Fruit fly (Drosophila melanogaster) whole organism, embryonic: ENCODE data around the gene Nos.

Experiments used
- Abd-B ChIP-seq: fragments of 200-800 bp; sonication (Bioruptor generic); optimal IDR thresholded peaks from 2 replicates; lab custom pipeline; 2018; ENCODE audit warnings: missing biosample characterization, mild to moderate bottlenecking, missing genetic modification characterization, moderate library complexity
- BEAF-32 ChIP-seq: fragments of 200-800 bp; sonication (Bioruptor generic); optimal IDR thresholded peaks from 3 replicates; lab custom pipeline; 2017; ENCODE audit warnings: missing biosample characterization, missing genetic modification characterization, mild to moderate bottlenecking, moderate library complexity, missing genetic modification reagents
- CG11398 ChIP-seq: fragments of 200-800 bp; sonication (Bioruptor generic); optimal IDR thresholded peaks from 2 replicates; lab custom pipeline; 2016; ENCODE audit warnings: missing biosample characterization, missing genetic modification characterization
- CG13624 ChIP-seq: fragments of 200-800 bp; sonication (Bioruptor generic); optimal IDR thresholded peaks from 2 replicates; lab custom pipeline; 2016; ENCODE audit warnings: missing biosample characterization, missing genetic modification characterization
- CG30403 ChIP-seq: fragments of 200-800 bp; sonication (Bioruptor generic); optimal IDR thresholded peaks from 3 replicates; lab custom pipeline; 2016; ENCODE audit warnings: missing biosample characterization, missing genetic modification characterization
- CG42726 ChIP-seq: fragments of 200-800 bp; sonication (Bioruptor generic); IDR thresholded peaks from 2 replicates; pipeline ENCODE4 v1.3.6; 2022; ENCODE audit warnings: missing biosample characterization, missing genetic modification characterization; ENCODE audit not compliant: partially characterized antibody
- CG4424 ChIP-seq: fragments of 200-800 bp; sonication (Bioruptor generic); optimal IDR thresholded peaks from 3 replicates; lab custom pipeline; 2016; ENCODE audit warnings: missing biosample characterization, missing genetic modification characterization
- CG4617 ChIP-seq: fragments of 200-800 bp; sonication (Bioruptor generic); optimal IDR thresholded peaks from 3 replicates; lab custom pipeline; 2016; ENCODE audit warnings: missing biosample characterization, missing genetic modification characterization, borderline replicate concordance
- CG6689 ChIP-seq: fragments of 200-800 bp; sonication (Bioruptor generic); IDR thresholded peaks from 2 replicates; pipeline ENCODE4 v1.3.6; 2022; ENCODE audit warnings: missing biosample characterization, missing genetic modification characterization
- CG6765 ChIP-seq: fragments of 200-800 bp; sonication (Bioruptor generic); optimal IDR thresholded peaks from 3 replicates; lab custom pipeline; 2017; ENCODE audit warnings: missing biosample characterization, mild to moderate bottlenecking, missing genetic modification characterization
- CG6854 ChIP-seq: fragments of 200-800 bp; sonication (Bioruptor generic); optimal IDR thresholded peaks from 3 replicates; lab custom pipeline; 2017; ENCODE audit warnings: missing biosample characterization, mild to moderate bottlenecking, missing genetic modification characterization
- CG8359 ChIP-seq: fragments of 200-800 bp; sonication (Bioruptor generic); optimal IDR thresholded peaks from 2 replicates; lab custom pipeline; 2017; ENCODE audit warnings: missing biosample characterization, mild to moderate bottlenecking, missing genetic modification characterization, borderline replicate concordance
- CG8924 ChIP-seq: fragments of 200-800 bp; optimal IDR thresholded peaks from 3 replicates; lab custom pipeline; 2019; ENCODE audit warnings: missing biosample characterization, mild to moderate bottlenecking, missing genetic modification characterization, moderate library complexity
- CG8944 ChIP-seq: fragments of 200-800 bp; sonication (Bioruptor generic); optimal IDR thresholded peaks from 3 replicates; lab custom pipeline; 2016; ENCODE audit warnings: missing biosample characterization, missing genetic modification characterization
- Dbx ChIP-seq: fragments of 200-800 bp; sonication (Bioruptor generic); IDR thresholded peaks from 3 replicates; pipeline ENCODE4 v1.3.6; 2022; ENCODE audit warnings: missing biosample characterization, missing genetic modification characterization
- Dll ChIP-seq: fragments of 200-800 bp; sonication (Bioruptor generic); IDR thresholded peaks from 4 replicates; pipeline ENCODE4 v1.3.6; 2022; ENCODE audit warnings: missing biosample characterization, missing genetic modification characterization; ENCODE audit not compliant: partially characterized antibody
- Dp ChIP-seq: fragments of 200-800 bp; sonication (Bioruptor generic); optimal IDR thresholded peaks from 2 replicates; lab custom pipeline; 2018; ENCODE audit warnings: missing biosample characterization, mild to moderate bottlenecking, missing genetic modification characterization, moderate library complexity
- Dref ChIP-seq: fragments of 200-800 bp; sonication (Bioruptor generic); IDR thresholded peaks from 2 replicates; pipeline ENCODE4 v1.3.6; 2022; ENCODE audit warnings: missing biosample characterization, missing genetic modification characterization
- Ets97D ChIP-seq: fragments of 200-800 bp; sonication (Bioruptor generic); optimal IDR thresholded peaks from 3 replicates; lab custom pipeline; 2016; ENCODE audit warnings: missing biosample characterization, missing genetic modification characterization
- Gsc ChIP-seq: fragments of 200-800 bp; sonication (Bioruptor generic); IDR thresholded peaks from 2 replicates; pipeline ENCODE4 v1.3.6; 2022; ENCODE audit warnings: missing biosample characterization, missing genetic modification characterization
- HLH54F ChIP-seq: fragments of 200-800 bp; sonication (Bioruptor generic); optimal IDR thresholded peaks from 3 replicates; lab custom pipeline; 2016; ENCODE audit warnings: missing biosample characterization, missing genetic modification characterization
- Nf-YC ChIP-seq: fragments of 200-800 bp; optimal IDR thresholded peaks from 3 replicates; lab custom pipeline; 2019; ENCODE audit warnings: missing biosample characterization, mild to moderate bottlenecking, missing genetic modification characterization, moderate library complexity
- Opbp ChIP-seq: fragments of 200-800 bp; sonication (Bioruptor generic); IDR thresholded peaks from 3 replicates; pipeline ENCODE4 v1.3.6; 2022; ENCODE audit warnings: missing biosample characterization, missing genetic modification characterization; ENCODE audit not compliant: partially characterized antibody
- Rfx ChIP-seq: fragments of 200-800 bp; sonication (Bioruptor generic); IDR thresholded peaks from 2 replicates; pipeline ENCODE4 v1.3.6; 2022; ENCODE audit warnings: missing biosample characterization, missing genetic modification characterization
- Xrp1 ChIP-seq: fragments of 200-800 bp; sonication (Bioruptor generic); IDR thresholded peaks from 2 replicates; pipeline ENCODE4 v1.3.6; 2022; ENCODE audit warnings: missing biosample characterization, missing genetic modification characterization
- amos ChIP-seq: fragments of 200-800 bp; sonication (Bioruptor generic); IDR thresholded peaks from 2 replicates; pipeline ENCODE4 v1.3.6; 2022; ENCODE audit warnings: missing biosample characterization, missing genetic modification characterization; ENCODE audit not compliant: partially characterized antibody
- ato ChIP-seq: fragments of 200-800 bp; sonication (Bioruptor generic); IDR thresholded peaks from 2 replicates; pipeline ENCODE4 v1.3.6; 2022; ENCODE audit warnings: missing biosample characterization, missing genetic modification characterization; ENCODE audit not compliant: partially characterized antibody
- br ChIP-seq: fragments of >200 bp; optimal IDR thresholded peaks from 2 replicates; lab custom pipeline; 2017
- ci ChIP-seq: fragments of 200-800 bp; sonication (Bioruptor generic); IDR thresholded peaks from 3 replicates; pipeline ENCODE4 v1.3.6; 2022; ENCODE audit warnings: missing biosample characterization, missing genetic modification characterization
- crp ChIP-seq, 2 experiments: fragments of 200-800 bp; sonication (Bioruptor generic); optimal IDR thresholded peaks; 2 replicates in 1 of 2; 3 replicates in 1 of 2; lab custom pipeline; 2017; ENCODE audit warnings: missing biosample characterization in 2 of 2, missing genetic modification characterization in 2 of 2, mild to moderate bottlenecking in 1 of 2, moderate library complexity in 1 of 2
- cwo ChIP-seq: fragments of 200-800 bp; sonication (Bioruptor generic); optimal IDR thresholded peaks from 3 replicates; lab custom pipeline; 2017; ENCODE audit warnings: missing biosample characterization, missing genetic modification characterization, mild to moderate bottlenecking, moderate library complexity, missing genetic modification reagents
- dm ChIP-seq: fragments of 200-800 bp; sonication (Bioruptor generic); optimal IDR thresholded peaks from 3 replicates; lab custom pipeline; 2016; ENCODE audit warnings: missing biosample characterization, missing genetic modification characterization
- gfzf ChIP-seq: fragments of 200-800 bp; sonication (Bioruptor generic); optimal IDR thresholded peaks from 2 replicates; lab custom pipeline; 2016; ENCODE audit warnings: missing biosample characterization, mild to moderate bottlenecking, missing genetic modification characterization, moderate library complexity
- hbn ChIP-seq: fragments of 200-800 bp; sonication (Bioruptor generic); IDR thresholded peaks from 2 replicates; pipeline ENCODE4 v1.3.6; 2022; ENCODE audit warnings: missing biosample characterization, missing genetic modification characterization; ENCODE audit not compliant: partially characterized antibody
- jumu ChIP-seq: fragments of 200-800 bp; sonication (Bioruptor generic); optimal IDR thresholded peaks from 3 replicates; lab custom pipeline; 2016; ENCODE audit warnings: missing biosample characterization, missing genetic modification characterization
- knrl ChIP-seq: fragments of 200-800 bp; sonication (Bioruptor generic); IDR thresholded peaks from 3 replicates; pipeline ENCODE4 v1.3.6; 2022; ENCODE audit warnings: missing biosample characterization, missing genetic modification characterization; ENCODE audit not compliant: partially characterized antibody
- maf-S ChIP-seq: fragments of 200-800 bp; sonication (Bioruptor generic); optimal IDR thresholded peaks from 2 replicates; lab custom pipeline; 2016; ENCODE audit warnings: missing biosample characterization, missing genetic modification characterization
- nmo ChIP-seq: fragments of 200-800 bp; sonication (Bioruptor generic); optimal IDR thresholded peaks from 2 replicates; lab custom pipeline; 2018; ENCODE audit warnings: missing biosample characterization, mild to moderate bottlenecking, missing genetic modification characterization, moderate library complexity
- phol ChIP-seq: fragments of 200-800 bp; sonication (Bioruptor generic); optimal IDR thresholded peaks from 3 replicates; lab custom pipeline; 2018; ENCODE audit warnings: missing biosample characterization, mild to moderate bottlenecking, missing genetic modification characterization, moderate library complexity
- pzg ChIP-seq: fragments of 200-800 bp; sonication (Bioruptor generic); optimal IDR thresholded peaks from 3 replicates; lab custom pipeline; 2018; ENCODE audit warnings: missing biosample characterization, mild to moderate bottlenecking, missing genetic modification characterization, moderate library complexity
- rib ChIP-seq: fragments of 200-800 bp; sonication (Bioruptor generic); IDR thresholded peaks from 2 replicates; pipeline ENCODE4 v1.3.6; 2022; ENCODE audit warnings: missing biosample characterization, missing genetic modification characterization
- seq ChIP-seq: fragments of 200-800 bp; sonication (Bioruptor generic); IDR thresholded peaks from 2 replicates; pipeline ENCODE4 v1.3.6; 2022; ENCODE audit warnings: missing biosample characterization, missing genetic modification characterization
- so ChIP-seq: fragments of 200-800 bp; sonication (Bioruptor generic); IDR thresholded peaks from 3 replicates; pipeline ENCODE4 v1.3.6; 2022; ENCODE audit warnings: missing biosample characterization, missing genetic modification characterization
- sob ChIP-seq: fragments of 200-800 bp; sonication (Bioruptor generic); IDR thresholded peaks from 2 replicates; pipeline ENCODE4 v1.3.6; 2022; ENCODE audit warnings: missing biosample characterization, missing genetic modification characterization
- stc ChIP-seq: fragments of 200-800 bp; sonication (Bioruptor generic); IDR thresholded peaks from 2 replicates; pipeline ENCODE4 v1.3.6; 2022; ENCODE audit warnings: missing biosample characterization, missing genetic modification characterization
- tup ChIP-seq: fragments of 200-800 bp; sonication (Bioruptor generic); optimal IDR thresholded peaks from 2 replicates; lab custom pipeline; 2016; ENCODE audit warnings: missing biosample characterization, mild to moderate bottlenecking, missing genetic modification characterization, moderate library complexity
- vnd ChIP-seq: fragments of 200-800 bp; sonication (Bioruptor generic); IDR thresholded peaks from 3 replicates; pipeline ENCODE4 v1.3.6; 2022; ENCODE audit warnings: missing biosample characterization, missing genetic modification characterization; ENCODE audit not compliant: partially characterized antibody
- vvl ChIP-seq: fragments of 200-800 bp; sonication (Bioruptor generic); IDR thresholded peaks from 2 replicates; pipeline ENCODE4 v1.3.6; 2022; ENCODE audit warnings: missing biosample characterization, missing genetic modification characterization
- zen2 ChIP-seq: fragments of 200-800 bp; sonication (Bioruptor generic); IDR thresholded peaks from 3 replicates; pipeline ENCODE4 v1.3.6; 2022; ENCODE audit warnings: missing biosample characterization, missing genetic modification characterization; ENCODE audit not compliant: partially characterized antibody

Nos gene

dm6 chr2L:10767597-10768188 lies 69.6 kb downstream of the Nos start, which contains the start of gene Ubc2 (continued):
- TF ChIP-seq Dbx (GFP tag; lab: Robert Waterston, UW): 0 out of 3 replicates have a peak, but pooled peaks have one; percentile 22
- TF ChIP-seq Dref (GFP tag; lab: Robert Waterston, UW): peak; percentile 94
- TF ChIP-seq phol (tag; lab: Kevin White, UChicago): peak; percentile 34
- 0 out of 3 replicates have a peak, but pooled peaks have one; percentile 31 for TF ChIP-seq ci (GFP tag; lab: Robert Waterston, UW)
- TF ChIP-seq sob (GFP tag; lab: Robert Waterston, UW): peak; percentile 18; the same call in 1 of the 2 replicates
- peak; percentile 84 for TF ChIP-seq BEAF-32 (GFP tag; lab: Kevin White, UChicago)
- TF ChIP-seq Rfx (GFP tag; lab: Robert Waterston, UW): peak; percentile 60
- peak; percentile 13 for TF ChIP-seq CG8944 (GFP tag; lab: Kevin White, UChicago)
- TF ChIP-seq dm: peak; percentile 47
- peak; percentile 11 for TF ChIP-seq maf-S (GFP tag; lab: Kevin White, UChicago)
- TF ChIP-seq zen2 (GFP tag; lab: Robert Waterston, UW): peak; percentile 65
- no peak for TF ChIP-seq CG8359
- TF ChIP-seq CG13624 (GFP tag; lab: Kevin White, UChicago): peak; percentile 47
- peak; percentile 79 for TF ChIP-seq Dll (GFP tag; lab: Robert Waterston, UW)
- TF ChIP-seq jumu (GFP tag; lab: Kevin White, UChicago): peak; percentile 16
- TF ChIP-seq so (GFP tag; lab: Robert Waterston, UW): 0 out of 3 replicates have a peak, but pooled peaks have one; percentile 32
- peak; percentile 70 for TF ChIP-seq vnd (GFP tag; lab: Robert Waterston, UW)
- peak; percentile 61 for TF ChIP-seq vvl (GFP tag; lab: Robert Waterston, UW)
- TF ChIP-seq CG8924 (tag; lab: Kevin White, UChicago): no peak
- peak; percentile 3 for TF ChIP-seq Nf-YC
- TF ChIP-seq Dp (GFP tag; lab: Kevin White, UChicago): peak; percentile 69
- 0 out of 2 replicates have a peak, but pooled peaks have one; percentile 18 for TF ChIP-seq rib
- peak; percentile 52 for TF ChIP-seq nmo (GFP tag; lab: Kevin White, UChicago)
- TF ChIP-seq CG6689: no peak
- TF ChIP-seq tup (GFP tag; lab: Kevin White, UChicago): no peak
- no peak for TF ChIP-seq br (lab: Kevin White, UChicago)
- TF ChIP-seq Gsc (GFP tag; lab: Robert Waterston, UW): no peak
- TF ChIP-seq CG30403 (GFP tag; lab: Kevin White, UChicago): peak; percentile 37
- TF ChIP-seq pzg: peak; percentile 86
- peak; percentile 77 for TF ChIP-seq ato (GFP tag; lab: Robert Waterston, UW)
- TF ChIP-seq CG6765 (GFP tag; lab: Kevin White, UChicago): no peak
- peak; percentile 88 for TF ChIP-seq CG42726 (GFP tag; lab: Robert Waterston, UW)
- TF ChIP-seq Opbp: peak; percentile 90
- TF ChIP-seq CG6854 (GFP tag; lab: Kevin White, UChicago): no peak
- 0 out of 2 replicates have a peak, but pooled peaks have one; percentile 7 for TF ChIP-seq seq (GFP tag; lab: Robert Waterston, UW)
- TF ChIP-seq knrl: peak; percentile 83
- no peak for TF ChIP-seq Xrp1 (GFP tag; lab: Robert Waterston, UW)
- no peak for TF ChIP-seq CG4424 (GFP tag; lab: Kevin White, UChicago)
- peak; percentile 94 for TF ChIP-seq Ets97D
- peak; percentile 69 for TF ChIP-seq hbn (GFP tag; lab: Robert Waterston, UW)
- TF ChIP-seq stc (GFP tag; lab: Robert Waterston, UW): no peak
- peak; percentile 36 for TF ChIP-seq CG11398 (GFP tag; lab: Kevin White, UChicago)
- TF ChIP-seq amos: peak; percentile 87
- TF ChIP-seq cwo: no peak
- peak; percentile 79 for TF ChIP-seq CG4617 (GFP tag; lab: Kevin White, UChicago)
- peak; percentile 46 for TF ChIP-seq gfzf (GFP tag; lab: Kevin White, UChicago)
- peak; percentile 20 for TF ChIP-seq Abd-B (GFP tag; lab: Kevin White, UChicago)
- TF ChIP-seq crp (GFP tag; optimal IDR thresholded peaks at IDR 0.05; lab: Kevin White, UChicago): peak in 1 of 2 experiments; percentile 61
- TF ChIP-seq HLH54F (GFP tag; lab: Kevin White, UChicago): peak; percentile 20
